Fruit fly (Drosophila melanogaster) whole organism, embryonic: Measurements from ENCODE around the gene roq.

Experiments used
- BEAF-32 ChIP-seq: fragments of 200-800 bp; sonication (Bioruptor generic); optimal IDR thresholded peaks from 3 replicates; lab custom pipeline; 2017; ENCODE audit warnings: missing biosample characterization, missing genetic modification characterization, mild to moderate bottlenecking, moderate library complexity, missing genetic modification reagents
- CG10274 ChIP-seq: fragments of 200-800 bp; sonication (Bioruptor generic); optimal IDR thresholded peaks from 3 replicates; lab custom pipeline; 2017; ENCODE audit warnings: missing biosample characterization, mild to moderate bottlenecking, missing genetic modification characterization
- CG11398 ChIP-seq: fragments of 200-800 bp; sonication (Bioruptor generic); optimal IDR thresholded peaks from 2 replicates; lab custom pipeline; 2016; ENCODE audit warnings: missing biosample characterization, missing genetic modification characterization
- CG11695 ChIP-seq: fragments of 200-800 bp; sonication (Bioruptor generic); IDR thresholded peaks from 3 replicates; pipeline ENCODE4 v1.3.6; 2022; ENCODE audit warnings: missing biosample characterization, missing genetic modification characterization
- CG13123 ChIP-seq: fragments of 200-800 bp; sonication (Bioruptor generic); optimal IDR thresholded peaks from 2 replicates; lab custom pipeline; 2016; ENCODE audit warnings: missing biosample characterization, missing genetic modification characterization
- CG13296 ChIP-seq: fragments of 200-800 bp; sonication (Bioruptor generic); optimal IDR thresholded peaks from 3 replicates; lab custom pipeline; 2018; ENCODE audit warnings: missing biosample characterization, mild to moderate bottlenecking, missing genetic modification characterization
- CG13624 ChIP-seq: fragments of 200-800 bp; sonication (Bioruptor generic); optimal IDR thresholded peaks from 2 replicates; lab custom pipeline; 2016; ENCODE audit warnings: missing biosample characterization, missing genetic modification characterization
- CG13894 ChIP-seq: fragments of 200-800 bp; sonication (Bioruptor generic); optimal IDR thresholded peaks from 3 replicates; lab custom pipeline; 2018; ENCODE audit warnings: missing biosample characterization, mild to moderate bottlenecking, missing genetic modification characterization, moderate library complexity
- CG14014 ChIP-seq: fragments of 200-800 bp; sonication (Bioruptor generic); IDR thresholded peaks from 2 replicates; pipeline ENCODE4 v1.3.6; 2022; ENCODE audit warnings: missing biosample characterization, missing genetic modification characterization
- CG14710 ChIP-seq: fragments of 200-800 bp; sonication (Bioruptor generic); optimal IDR thresholded peaks from 3 replicates; lab custom pipeline; 2019; ENCODE audit warnings: missing biosample characterization, mild to moderate bottlenecking, missing genetic modification characterization, moderate library complexity
- CG16813 ChIP-seq: fragments of 200-800 bp; sonication (Bioruptor generic); IDR thresholded peaks from 3 replicates; pipeline ENCODE4 v1.3.6; 2022; ENCODE audit warnings: missing biosample characterization, missing genetic modification characterization; ENCODE audit not compliant: partially characterized antibody
- CG17328 ChIP-seq: fragments of 200-800 bp; sonication (Bioruptor generic); IDR thresholded peaks from 2 replicates; pipeline ENCODE4 v1.3.6; 2022; ENCODE audit warnings: missing biosample characterization, missing genetic modification characterization
- CG17359 ChIP-seq: fragments of 200-800 bp; sonication (Bioruptor generic); optimal IDR thresholded peaks from 3 replicates; lab custom pipeline; 2018; ENCODE audit warnings: missing biosample characterization, mild to moderate bottlenecking, missing genetic modification characterization, moderate library complexity
- CG43689 ChIP-seq: fragments of 200-800 bp; sonication (Bioruptor generic); IDR thresholded peaks from 2 replicates; pipeline ENCODE4 v1.3.6; 2022; ENCODE audit warnings: missing biosample characterization, missing genetic modification characterization
- CG6813 ChIP-seq: fragments of 200-800 bp; sonication (Bioruptor generic); optimal IDR thresholded peaks from 2 replicates; lab custom pipeline; 2017; ENCODE audit warnings: missing biosample characterization, missing genetic modification characterization, mild to moderate bottlenecking, moderate library complexity, missing genetic modification reagents
- CG7271 ChIP-seq: fragments of 200-800 bp; sonication (Bioruptor generic); optimal IDR thresholded peaks from 2 replicates; lab custom pipeline; 2018; ENCODE audit warnings: missing biosample characterization, mild to moderate bottlenecking, missing genetic modification characterization, moderate library complexity
- CG7839 ChIP-seq: fragments of 200-800 bp; sonication (Bioruptor generic); optimal IDR thresholded peaks from 3 replicates; lab custom pipeline; 2018; ENCODE audit warnings: missing biosample characterization, mild to moderate bottlenecking, missing genetic modification characterization, moderate library complexity
- Camta ChIP-seq: fragments of 200-800 bp; sonication (Bioruptor generic); optimal IDR thresholded peaks from 2 replicates; lab custom pipeline; 2016; ENCODE audit warnings: missing biosample characterization, missing genetic modification characterization
- CoRest ChIP-seq: fragments of 200-800 bp; sonication (Bioruptor generic); optimal IDR thresholded peaks from 3 replicates; lab custom pipeline; 2018; ENCODE audit warnings: missing biosample characterization, mild to moderate bottlenecking, missing genetic modification characterization, moderate library complexity
- Dad ChIP-seq: fragments of 200-800 bp; sonication (Bioruptor generic); optimal IDR thresholded peaks from 3 replicates; lab custom pipeline; 2016; ENCODE audit warnings: missing biosample characterization, missing genetic modification characterization
- Dek ChIP-seq: fragments of 200-800 bp; sonication (Bioruptor generic); optimal IDR thresholded peaks from 3 replicates; lab custom pipeline; 2019; ENCODE audit warnings: missing biosample characterization, mild to moderate bottlenecking, missing genetic modification characterization, moderate library complexity
- Fer3 ChIP-seq: fragments of 200-800 bp; sonication (Bioruptor generic); optimal IDR thresholded peaks from 2 replicates; lab custom pipeline; 2018; ENCODE audit warnings: missing biosample characterization, mild to moderate bottlenecking, missing genetic modification characterization, moderate library complexity
- GATAe ChIP-seq: fragments of 200-800 bp; sonication (Bioruptor generic); conservative IDR thresholded peaks from 2 replicates; pipeline ENCODE4 v1.3.6; 2022; ENCODE audit warnings: missing biosample characterization, missing genetic modification characterization
- Gsc ChIP-seq: fragments of 200-800 bp; sonication (Bioruptor generic); IDR thresholded peaks from 2 replicates; pipeline ENCODE4 v1.3.6; 2022; ENCODE audit warnings: missing biosample characterization, missing genetic modification characterization
- HLH54F ChIP-seq: fragments of 200-800 bp; sonication (Bioruptor generic); optimal IDR thresholded peaks from 3 replicates; lab custom pipeline; 2016; ENCODE audit warnings: missing biosample characterization, missing genetic modification characterization
- HLHmδ ChIP-seq: fragments of 200-800 bp; sonication (Bioruptor generic); optimal IDR thresholded peaks from 2 replicates; lab custom pipeline; 2018; ENCODE audit warnings: missing biosample characterization, mild to moderate bottlenecking, missing genetic modification characterization, moderate library complexity
- Med ChIP-seq: fragments of 200-800 bp; sonication (Bioruptor generic); peaks from one replicate; lab custom pipeline; 2016; ENCODE audit warnings: missing biosample characterization, missing genetic modification characterization, mild to moderate bottlenecking, inconsistent platforms, moderate library complexity
- Mrtf ChIP-seq: fragments of 200-800 bp; sonication (Bioruptor generic); IDR thresholded peaks from 3 replicates; pipeline ENCODE4 v1.3.6; 2022; ENCODE audit warnings: missing biosample characterization, missing genetic modification characterization
- Myb ChIP-seq: fragments of 200-800 bp; sonication (Bioruptor generic); optimal IDR thresholded peaks from 2 replicates; lab custom pipeline; 2016; ENCODE audit warnings: missing biosample characterization, missing genetic modification characterization
- Oli ChIP-seq: fragments of 200-800 bp; sonication (Bioruptor generic); optimal IDR thresholded peaks from 2 replicates; lab custom pipeline; 2018; ENCODE audit warnings: missing biosample characterization, mild to moderate bottlenecking, missing genetic modification characterization, moderate library complexity
- Sin3A ChIP-seq: fragments of >200 bp; optimal IDR thresholded peaks from 2 replicates; lab custom pipeline; 2018
- ci ChIP-seq: fragments of 200-800 bp; sonication (Bioruptor generic); IDR thresholded peaks from 3 replicates; pipeline ENCODE4 v1.3.6; 2022; ENCODE audit warnings: missing biosample characterization, missing genetic modification characterization
- cwo ChIP-seq: fragments of 200-800 bp; sonication (Bioruptor generic); optimal IDR thresholded peaks from 3 replicates; lab custom pipeline; 2017; ENCODE audit warnings: missing biosample characterization, missing genetic modification characterization, mild to moderate bottlenecking, moderate library complexity, missing genetic modification reagents
- ems ChIP-seq: fragments of 200-800 bp; sonication (Bioruptor generic); optimal IDR thresholded peaks from 3 replicates; lab custom pipeline; 2016; ENCODE audit warnings: missing biosample characterization, missing genetic modification characterization
- fd96Cb ChIP-seq: fragments of 200-800 bp; sonication (Bioruptor generic); optimal IDR thresholded peaks from 2 replicates; lab custom pipeline; 2018; ENCODE audit warnings: missing biosample characterization, mild to moderate bottlenecking, missing genetic modification characterization, moderate library complexity
- gcm2 ChIP-seq: fragments of 200-800 bp; sonication (Bioruptor generic); optimal IDR thresholded peaks from 2 replicates; lab custom pipeline; 2016; ENCODE audit warnings: missing biosample characterization, missing genetic modification characterization
- hkb ChIP-seq, 2 experiments: fragments of 200-800 bp in 1 of 2; fragments of >200 bp in 1 of 2; sonication (Bioruptor generic) in 1 of 2; IDR thresholded peaks in 1 of 2; optimal IDR thresholded peaks in 1 of 2; 2 replicates each; pipeline versions ENCODE4 v1.3.6 to Lab custom; 2017 to 2022; ENCODE audit warnings: missing biosample characterization in 1 of 2, missing genetic modification characterization in 1 of 2
- lab ChIP-seq: fragments of 200-800 bp; sonication (Bioruptor generic); optimal IDR thresholded peaks from 3 replicates; lab custom pipeline; 2017; ENCODE audit warnings: missing biosample characterization, missing genetic modification characterization, mild to moderate bottlenecking, moderate library complexity, missing genetic modification reagents
- lbe ChIP-seq: fragments of 200-800 bp; sonication (Bioruptor generic); optimal IDR thresholded peaks from 2 replicates; lab custom pipeline; 2016; ENCODE audit warnings: missing biosample characterization, mild to moderate bottlenecking, missing genetic modification characterization
- maf-S ChIP-seq: fragments of 200-800 bp; sonication (Bioruptor generic); optimal IDR thresholded peaks from 2 replicates; lab custom pipeline; 2016; ENCODE audit warnings: missing biosample characterization, missing genetic modification characterization
- oc ChIP-seq: fragments of 200-800 bp; sonication (Bioruptor generic); optimal IDR thresholded peaks from 2 replicates; lab custom pipeline; 2018; ENCODE audit warnings: missing biosample characterization, mild to moderate bottlenecking, missing genetic modification characterization, moderate library complexity
- pfk ChIP-seq: fragments of 200-800 bp; sonication (Bioruptor generic); optimal IDR thresholded peaks from 2 replicates; lab custom pipeline; 2018; ENCODE audit warnings: missing biosample characterization, mild to moderate bottlenecking, missing genetic modification characterization, moderate library complexity
- phol ChIP-seq: fragments of 200-800 bp; sonication (Bioruptor generic); optimal IDR thresholded peaks from 3 replicates; lab custom pipeline; 2018; ENCODE audit warnings: missing biosample characterization, mild to moderate bottlenecking, missing genetic modification characterization, moderate library complexity
- prd ChIP-seq, 3 experiments: fragments of >200 bp in 2 of 3; fragments of 200-800 bp in 1 of 3; sonication (Bioruptor generic) in 1 of 3; optimal IDR thresholded peaks in 2 of 3; IDR thresholded peaks in 1 of 3; 2 replicates in 2 of 3; 3 replicates in 1 of 3; pipeline versions ENCODE4 v1.3.6 to Lab custom; 2017 to 2022; ENCODE audit warnings: missing biosample characterization in 1 of 3, missing genetic modification characterization in 1 of 3
- sens-2 ChIP-seq: fragments of 200-800 bp; sonication (Bioruptor generic); IDR thresholded peaks from 2 replicates; pipeline ENCODE4 v1.3.6; 2022; ENCODE audit warnings: missing biosample characterization, missing genetic modification characterization
- slp2 ChIP-seq: fragments of 200-800 bp; sonication (Bioruptor generic); optimal IDR thresholded peaks from 2 replicates; lab custom pipeline; 2016; ENCODE audit warnings: missing biosample characterization, missing genetic modification characterization
- tio ChIP-seq: fragments of 200-800 bp; sonication (Bioruptor generic); optimal IDR thresholded peaks from 2 replicates; lab custom pipeline; 2017; ENCODE audit warnings: missing biosample characterization, missing genetic modification characterization, inconsistent platforms
- tll ChIP-seq, 2 experiments: fragments of 200-800 bp in 1 of 2; fragments of >200 bp in 1 of 2; sonication (Bioruptor generic) in 1 of 2; optimal IDR thresholded peaks; 2 replicates each; lab custom pipeline; 2017 to 2019; ENCODE audit warnings: missing biosample characterization in 2 of 2, missing genetic modification characterization in 2 of 2, mild to moderate bottlenecking in 1 of 2, moderate library complexity in 1 of 2
- ttk ChIP-seq: fragments of 200-800 bp; sonication (Bioruptor generic); IDR thresholded peaks from 2 replicates; pipeline ENCODE4 v2.1.2; 2022; ENCODE audit warnings: missing biosample characterization, missing genetic modification characterization
- wek ChIP-seq: fragments of 200-800 bp; sonication (Bioruptor generic); optimal IDR thresholded peaks from 3 replicates; lab custom pipeline; 2018; ENCODE audit warnings: missing biosample characterization, mild to moderate bottlenecking, missing genetic modification characterization, moderate library complexity

The roq gene

DNA sequence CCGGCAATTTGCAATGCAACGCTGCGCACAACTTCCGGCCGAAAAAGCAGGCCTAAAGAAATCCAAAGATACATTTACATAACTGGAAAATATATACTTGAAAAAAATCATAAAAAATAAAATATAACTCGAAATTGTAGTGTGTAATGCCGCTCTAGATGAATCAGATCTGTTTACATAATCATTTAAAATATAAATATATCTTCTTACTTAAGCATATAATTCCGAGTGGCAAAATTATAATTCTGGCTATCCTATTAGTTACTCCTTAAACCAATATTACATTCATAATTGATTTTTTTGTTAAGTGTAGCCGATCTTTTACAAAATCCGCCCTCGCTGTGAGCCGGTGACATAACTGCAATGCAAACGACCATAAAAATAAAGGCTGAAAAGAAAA, 38.9 kb downstream of the roq start:
- TF ChIP-seq Gsc (no peak), Dek (tag; lab: Kevin White, UChicago) (no peak), Sin3A (lab: Kevin White, UChicago) (no peak), CG10274 (GFP tag; lab: Kevin White, UChicago) (no peak), CG7839 (tag; lab: Kevin White, UChicago) (no peak), GATAe (GFP tag; lab: Robert Waterston, UW) (no peak), Mrtf (GFP tag; lab: Robert Waterston, UW) (no peak), CG11398 (GFP tag; lab: Kevin White, UChicago) (no peak), tio (GFP tag; lab: Kevin White, UChicago) (no peak), tll (GFP tag; optimal IDR thresholded peaks at IDR 0.05; lab: Kevin White, UChicago) (no peak), slp2 (no peak), maf-S (no peak), BEAF-32 (GFP tag; lab: Kevin White, UChicago) (no peak), CG13296 (GFP tag; lab: Kevin White, UChicago) (no peak), Myb (no peak), ci (0 out of 3 replicates have a peak, but pooled peaks have one; percentile 9), CG7271 (tag; lab: Kevin White, UChicago) (no peak), gcm2 (GFP tag; lab: Kevin White, UChicago) (no peak), CG17328 (GFP tag; lab: Robert Waterston, UW) (no peak), prd (optimal IDR thresholded peaks at IDR 0.05; lab: Kevin White, UChicago) (no peak), prd (GFP tag; IDR thresholded peaks at IDR 0.05; lab: Robert Waterston, UW) (no peak), lbe (GFP tag; lab: Kevin White, UChicago) (no peak), Camta (no peak), CG6813 (GFP tag; lab: Kevin White, UChicago) (no peak), CoRest (tag; lab: Kevin White, UChicago) (peak; percentile 2), CG43689 (no peak), phol (tag; lab: Kevin White, UChicago) (peak; percentile 18), CG17359 (tag; lab: Kevin White, UChicago) (peak; percentile 40), CG11695 (GFP tag; lab: Robert Waterston, UW) (no peak), oc (tag; lab: Kevin White, UChicago) (no peak), CG14710 (tag; lab: Kevin White, UChicago) (no peak), CG13894 (tag; lab: Kevin White, UChicago) (no peak), wek (GFP tag; lab: Kevin White, UChicago) (no peak), CG13624 (GFP tag; lab: Kevin White, UChicago) (no peak), ems (GFP tag; lab: Kevin White, UChicago) (no peak), HLHmδ (no peak), sens-2 (GFP tag; lab: Robert Waterston, UW) (no peak), ttk (GFP tag; lab: Robert Waterston, UW) (0 out of 2 replicates have a peak, but pooled peaks have one; percentile 25), cwo (no peak), Oli (peak; percentile 9), Fer3 (tag; lab: Kevin White, UChicago) (no peak), CG16813 (GFP tag; lab: Robert Waterston, UW) (no peak), hkb (optimal IDR thresholded peaks at IDR 0.05; lab: Kevin White, UChicago) (no peak), hkb (GFP tag; IDR thresholded peaks at IDR 0.05; lab: Robert Waterston, UW) (peak; percentile 53), HLH54F (GFP tag; lab: Kevin White, UChicago) (no peak), CG13123 (GFP tag; lab: Kevin White, UChicago) (no peak), lab (GFP tag; lab: Kevin White, UChicago) (no peak), pfk (GFP tag; lab: Kevin White, UChicago) (no peak), Med (GFP tag; lab: Kevin White, UChicago) (no peak), Dad (no peak), fd96Cb (tag; lab: Kevin White, UChicago) (peak; percentile 0), CG14014 (GFP tag; lab: Robert Waterston, UW) (no peak)
